Fruit fly (Drosophila melanogaster) whole organism, embryonic: ENCODE data around the gene APC4.
A peak's percentile ranks its signal among the peaks of the same experiment; 100 is the strongest.

ENCODE experiments used
- Aef1 ChIP-seq: fragments of 200-800 bp; sonication (Bioruptor generic); IDR thresholded peaks from 3 replicates; pipeline ENCODE4 v1.3.6; 2022; ENCODE audit warnings: missing biosample characterization, missing genetic modification characterization
- CG1024 ChIP-seq: fragments of 200-800 bp; sonication (Bioruptor generic); IDR thresholded peaks from 2 replicates; pipeline ENCODE4 v1.3.6; 2022; ENCODE audit warnings: missing biosample characterization, missing genetic modification characterization
- CG14441 ChIP-seq: fragments of 200-800 bp; sonication (Bioruptor generic); IDR thresholded peaks from 2 replicates; pipeline ENCODE4 v1.3.6; 2022; ENCODE audit warnings: missing biosample characterization, missing genetic modification characterization
- CG15011 ChIP-seq: fragments of 200-800 bp; sonication (Bioruptor generic); optimal IDR thresholded peaks from 3 replicates; lab custom pipeline; 2018; ENCODE audit warnings: missing biosample characterization, mild to moderate bottlenecking, missing genetic modification characterization
- CG16779 ChIP-seq: fragments of 200-800 bp; sonication (Bioruptor generic); IDR thresholded peaks from 2 replicates; pipeline ENCODE4 v1.3.6; 2022; ENCODE audit warnings: missing biosample characterization, missing genetic modification characterization
- CG16815 ChIP-seq: fragments of 200-800 bp; sonication (Bioruptor generic); optimal IDR thresholded peaks from 3 replicates; lab custom pipeline; 2017; ENCODE audit warnings: missing biosample characterization, mild to moderate bottlenecking, missing genetic modification characterization
- CG18476 ChIP-seq: fragments of 200-800 bp; sonication (Bioruptor generic); optimal IDR thresholded peaks from 2 replicates; lab custom pipeline; 2016; ENCODE audit warnings: missing biosample characterization, mild to moderate bottlenecking, missing genetic modification characterization
- CG30020 ChIP-seq: fragments of 200-800 bp; optimal IDR thresholded peaks from 2 replicates; lab custom pipeline; 2019; ENCODE audit warnings: missing biosample characterization, mild to moderate bottlenecking, missing genetic modification characterization, moderate library complexity
- CG30403 ChIP-seq: fragments of 200-800 bp; sonication (Bioruptor generic); optimal IDR thresholded peaks from 3 replicates; lab custom pipeline; 2016; ENCODE audit warnings: missing biosample characterization, missing genetic modification characterization
- CG34376 ChIP-seq: fragments of 200-800 bp; sonication (Bioruptor generic); optimal IDR thresholded peaks from 2 replicates; lab custom pipeline; 2018; ENCODE audit warnings: missing biosample characterization, mild to moderate bottlenecking, missing genetic modification characterization
- CG4730 ChIP-seq: fragments of 200-800 bp; sonication (Bioruptor generic); IDR thresholded peaks from 2 replicates; pipeline ENCODE4 v1.3.6; 2022; ENCODE audit warnings: missing biosample characterization, missing genetic modification characterization
- CG7372 ChIP-seq: fragments of 200-800 bp; sonication (Bioruptor generic); IDR thresholded peaks from 2 replicates; pipeline ENCODE4 v1.3.6; 2022; ENCODE audit warnings: missing biosample characterization, missing genetic modification characterization
- CG7556 ChIP-seq: fragments of 200-800 bp; sonication (Bioruptor generic); optimal IDR thresholded peaks from 2 replicates; lab custom pipeline; 2017; ENCODE audit warnings: missing biosample characterization, mild to moderate bottlenecking, missing genetic modification characterization
- CG8290 ChIP-seq, 3 experiments: fragments of 200-800 bp; sonication (Bioruptor generic); optimal IDR thresholded peaks; 2 replicates each; lab custom pipeline; 2016 to 2019; ENCODE audit warnings: missing biosample characterization in 3 of 3, missing genetic modification characterization in 3 of 3, mild to moderate bottlenecking in 2 of 3, moderate library complexity in 1 of 3
- D ChIP-seq, 2 experiments: fragments of 200-800 bp in 1 of 2; fragments of >200 bp in 1 of 2; sonication (Bioruptor generic) in 1 of 2; optimal IDR thresholded peaks; 2 replicates in 1 of 2; 3 replicates in 1 of 2; lab custom pipeline; 2017; ENCODE audit warnings: mild to moderate bottlenecking in 1 of 2, missing biosample characterization in 1 of 2, missing genetic modification characterization in 1 of 2, missing genetic modification reagents in 1 of 2
- Dbx ChIP-seq: fragments of 200-800 bp; sonication (Bioruptor generic); IDR thresholded peaks from 3 replicates; pipeline ENCODE4 v1.3.6; 2022; ENCODE audit warnings: missing biosample characterization, missing genetic modification characterization
- Dek ChIP-seq: fragments of 200-800 bp; sonication (Bioruptor generic); optimal IDR thresholded peaks from 3 replicates; lab custom pipeline; 2019; ENCODE audit warnings: missing biosample characterization, mild to moderate bottlenecking, missing genetic modification characterization, moderate library complexity
- Drgx ChIP-seq: fragments of 200-800 bp; sonication (Bioruptor generic); IDR thresholded peaks from 2 replicates; pipeline ENCODE4 v1.3.6; 2022; ENCODE audit warnings: missing biosample characterization, missing genetic modification characterization
- HLH3B ChIP-seq: fragments of 200-800 bp; sonication (Bioruptor generic); IDR thresholded peaks from 2 replicates; pipeline ENCODE4 v1.3.6; 2022; ENCODE audit warnings: missing biosample characterization, missing genetic modification characterization
- Hr51 ChIP-seq, 2 experiments: fragments of 200-800 bp; sonication (Bioruptor generic); optimal IDR thresholded peaks; 2 replicates in 1 of 2; 3 replicates in 1 of 2; lab custom pipeline; 2016 to 2018; ENCODE audit warnings: missing biosample characterization in 2 of 2, missing genetic modification characterization in 2 of 2, mild to moderate bottlenecking in 1 of 2, moderate library complexity in 1 of 2
- Meics ChIP-seq: fragments of 200-800 bp; sonication (Bioruptor generic); optimal IDR thresholded peaks from 2 replicates; lab custom pipeline; 2017; ENCODE audit warnings: missing biosample characterization, mild to moderate bottlenecking, missing genetic modification characterization
- Nf-YB ChIP-seq: fragments of 200-800 bp; sonication (Bioruptor generic); optimal IDR thresholded peaks from 3 replicates; lab custom pipeline; 2019; ENCODE audit warnings: missing biosample characterization, mild to moderate bottlenecking, missing genetic modification characterization, moderate library complexity
- Oli ChIP-seq: fragments of 200-800 bp; sonication (Bioruptor generic); optimal IDR thresholded peaks from 2 replicates; lab custom pipeline; 2018; ENCODE audit warnings: missing biosample characterization, mild to moderate bottlenecking, missing genetic modification characterization, moderate library complexity
- Rx ChIP-seq: fragments of 200-800 bp; sonication (Bioruptor generic); IDR thresholded peaks from 2 replicates; pipeline ENCODE4 v1.3.6; 2022; ENCODE audit warnings: missing biosample characterization, missing genetic modification characterization
- Stat92E ChIP-seq, 3 experiments: fragments of >200 bp in 2 of 3; fragments of 200-800 bp in 1 of 3; sonication (Bioruptor generic) in 1 of 3; optimal IDR thresholded peaks; 2 replicates each; lab custom pipeline; 2017 to 2019; ENCODE audit warnings: missing biosample characterization in 3 of 3, missing genetic modification characterization in 3 of 3, mild to moderate bottlenecking in 1 of 3, moderate library complexity in 1 of 3
- ap ChIP-seq: fragments of 200-800 bp; sonication (Bioruptor generic); IDR thresholded peaks from 2 replicates; pipeline ENCODE4 v1.3.6; 2022; ENCODE audit warnings: missing biosample characterization, missing genetic modification characterization
- bcd ChIP-seq: fragments of 200-800 bp; sonication (Bioruptor generic); optimal IDR thresholded peaks from 2 replicates; lab custom pipeline; 2017; ENCODE audit warnings: missing biosample characterization, mild to moderate bottlenecking, missing genetic modification characterization
- br ChIP-seq: fragments of >200 bp; optimal IDR thresholded peaks from 2 replicates; lab custom pipeline; 2017
- cad ChIP-seq: fragments of >200 bp; optimal IDR thresholded peaks from 2 replicates; lab custom pipeline; 2017; ENCODE audit warnings: missing biosample characterization, missing genetic modification characterization
- chinmo ChIP-seq: fragments of 200-800 bp; sonication (Bioruptor generic); IDR thresholded peaks from 4 replicates; pipeline ENCODE4 v1.3.6; 2022; ENCODE audit warnings: missing biosample characterization, missing genetic modification characterization; ENCODE audit not compliant: partially characterized antibody
- dm ChIP-seq: fragments of 200-800 bp; sonication (Bioruptor generic); optimal IDR thresholded peaks from 3 replicates; lab custom pipeline; 2016; ENCODE audit warnings: missing biosample characterization, missing genetic modification characterization
- dpn ChIP-seq, 2 experiments: fragments of 200-800 bp; sonication (Bioruptor generic); optimal IDR thresholded peaks; 3 replicates each; lab custom pipeline; 2016; ENCODE audit warnings: missing biosample characterization in 2 of 2, missing genetic modification characterization in 2 of 2
- dysf ChIP-seq: fragments of 200-800 bp; sonication (Bioruptor generic); IDR thresholded peaks from 3 replicates; pipeline ENCODE4 v1.3.6; 2022; ENCODE audit warnings: missing biosample characterization, missing genetic modification characterization
- emc ChIP-seq: fragments of 200-800 bp; sonication (Bioruptor generic); optimal IDR thresholded peaks from 2 replicates; lab custom pipeline; 2016; ENCODE audit warnings: missing biosample characterization, missing genetic modification characterization
- exex ChIP-seq: fragments of 200-800 bp; sonication (Bioruptor generic); optimal IDR thresholded peaks from 4 replicates; lab custom pipeline; 2018; ENCODE audit warnings: missing biosample characterization, mild to moderate bottlenecking, missing genetic modification characterization, moderate library complexity
- fd96Cb ChIP-seq: fragments of 200-800 bp; sonication (Bioruptor generic); optimal IDR thresholded peaks from 2 replicates; lab custom pipeline; 2018; ENCODE audit warnings: missing biosample characterization, mild to moderate bottlenecking, missing genetic modification characterization, moderate library complexity
- gem ChIP-seq: fragments of 200-800 bp; sonication (Bioruptor generic); optimal IDR thresholded peaks from 2 replicates; lab custom pipeline; 2019; ENCODE audit warnings: missing biosample characterization, mild to moderate bottlenecking, missing genetic modification characterization, moderate library complexity
- grn ChIP-seq: fragments of 200-800 bp; sonication (Bioruptor generic); optimal IDR thresholded peaks from 3 replicates; lab custom pipeline; 2017; ENCODE audit warnings: missing biosample characterization, missing genetic modification characterization
- jing ChIP-seq: fragments of 200-800 bp; sonication (Bioruptor generic); optimal IDR thresholded peaks from 2 replicates; lab custom pipeline; 2018; ENCODE audit warnings: missing biosample characterization, mild to moderate bottlenecking, missing genetic modification characterization
- kay ChIP-seq: fragments of 200-800 bp; sonication (Bioruptor generic); optimal IDR thresholded peaks from 2 replicates; lab custom pipeline; 2016; ENCODE audit warnings: missing biosample characterization, missing genetic modification characterization
- odd ChIP-seq: fragments of 200-800 bp; sonication (Bioruptor generic); optimal IDR thresholded peaks from 2 replicates; lab custom pipeline; 2017; ENCODE audit warnings: missing biosample characterization, mild to moderate bottlenecking, missing genetic modification characterization
- prd ChIP-seq, 3 experiments: fragments of >200 bp in 2 of 3; fragments of 200-800 bp in 1 of 3; sonication (Bioruptor generic) in 1 of 3; optimal IDR thresholded peaks in 2 of 3; IDR thresholded peaks in 1 of 3; 2 replicates in 2 of 3; 3 replicates in 1 of 3; pipeline versions ENCODE4 v1.3.6 to Lab custom; 2017 to 2022; ENCODE audit warnings: missing biosample characterization in 1 of 3, missing genetic modification characterization in 1 of 3
- pzg ChIP-seq: fragments of 200-800 bp; sonication (Bioruptor generic); optimal IDR thresholded peaks from 3 replicates; lab custom pipeline; 2018; ENCODE audit warnings: missing biosample characterization, mild to moderate bottlenecking, missing genetic modification characterization, moderate library complexity
- schlank ChIP-seq: fragments of 200-800 bp; sonication (Bioruptor generic); optimal IDR thresholded peaks from 2 replicates; lab custom pipeline; 2018; ENCODE audit warnings: missing biosample characterization, mild to moderate bottlenecking, missing genetic modification characterization
- sens ChIP-seq: fragments of 200-800 bp; sonication (Bioruptor generic); peaks from one replicate; lab custom pipeline; 2016; ENCODE audit warnings: missing biosample characterization, missing genetic modification characterization
- sima ChIP-seq: fragments of 200-800 bp; sonication (Bioruptor generic); optimal IDR thresholded peaks from 2 replicates; lab custom pipeline; 2016; ENCODE audit warnings: missing biosample characterization, missing genetic modification characterization
- sisA ChIP-seq: fragments of 200-800 bp; sonication (Bioruptor generic); IDR thresholded peaks from 2 replicates; pipeline ENCODE4 v1.3.6; 2022; ENCODE audit warnings: missing biosample characterization, missing genetic modification characterization
- slp2 ChIP-seq: fragments of 200-800 bp; sonication (Bioruptor generic); optimal IDR thresholded peaks from 2 replicates; lab custom pipeline; 2016; ENCODE audit warnings: missing biosample characterization, missing genetic modification characterization
- yki ChIP-seq: fragments of >200 bp; optimal IDR thresholded peaks from 3 replicates; lab custom pipeline; 2018

The APC4 gene

dm6 chrX:9041789-9042456, 40.8 kb upstream of the APC4 start (continued):
- TF ChIP-seq dm (GFP tag; lab: Kevin White, UChicago) (no peak), dpn (GFP tag; optimal IDR thresholded peaks at IDR 0.05; lab: Kevin White, UChicago) (peak; percentile 28 to 49), odd (peak; percentile 45), Hr51 (GFP tag; optimal IDR thresholded peaks at IDR 0.05; lab: Kevin White, UChicago) (peak in 1 of 2 experiments; percentile 64), exex (no peak), CG14441 (GFP tag; lab: Robert Waterston, UW) (no peak), CG4730 (GFP tag; lab: Robert Waterston, UW) (no peak), CG18476 (peak; percentile 42), sisA (no peak; the same call in 1 of the 2 replicates), HLH3B (0 out of 2 replicates have a peak, but pooled peaks have one; percentile 44), sens (GFP tag; lab: Kevin White, UChicago) (peak; percentile 94), kay (GFP tag; lab: Kevin White, UChicago) (no peak), Dbx (GFP tag; lab: Robert Waterston, UW) (no peak), yki (no peak), dysf (GFP tag; lab: Robert Waterston, UW) (peak; percentile 57; the same call in 2 of the 3 replicates), sima (GFP tag; lab: Kevin White, UChicago) (no peak), CG1024 (GFP tag; lab: Robert Waterston, UW) (no peak), Oli (tag; lab: Kevin White, UChicago) (peak; percentile 73), CG7556 (peak; percentile 72), schlank (tag; lab: Kevin White, UChicago) (no peak), grn (GFP tag; lab: Kevin White, UChicago) (no peak), CG30403 (peak; percentile 68), CG16815 (GFP tag; lab: Kevin White, UChicago) (peak; percentile 62), CG34376 (GFP tag; lab: Kevin White, UChicago) (no peak), D (optimal IDR thresholded peaks at IDR 0.05; lab: Kevin White, UChicago) (no peak), D (GFP tag; optimal IDR thresholded peaks at IDR 0.05; lab: Kevin White, UChicago) (peak; percentile 58), chinmo (GFP tag; lab: Robert Waterston, UW) (no peak; the same call in 3 of the 4 replicates), CG16779 (GFP tag; lab: Robert Waterston, UW) (no peak), Dek (no peak), CG8290 (GFP tag; optimal IDR thresholded peaks at IDR 0.05; lab: Kevin White, UChicago) (no peak), CG8290 (tag; optimal IDR thresholded peaks at IDR 0.05; lab: Kevin White, UChicago) (peak in 1 of 2 experiments; percentile 2), CG15011 (no peak), Drgx (peak; percentile 33), cad (GFP tag; lab: Kevin White, UChicago) (no peak), CG30020 (no peak), emc (no peak), br (lab: Kevin White, UChicago) (no peak), Aef1 (GFP tag; lab: Robert Waterston, UW) (no peak), Stat92E (GFP tag; optimal IDR thresholded peaks at IDR 0.05; lab: Kevin White, UChicago) (no peak), Nf-YB (peak; percentile 40), ap (no peak), bcd (GFP tag; lab: Kevin White, UChicago) (peak; percentile 46), Rx (GFP tag; lab: Robert Waterston, UW) (0 out of 2 replicates have a peak, but pooled peaks have one; percentile 19), Meics (GFP tag; lab: Kevin White, UChicago) (peak; percentile 4), pzg (no peak), fd96Cb (tag; lab: Kevin White, UChicago) (peak; percentile 49), CG7372 (GFP tag; lab: Robert Waterston, UW) (peak; percentile 37; the same call in 1 of the 2 replicates), prd (optimal IDR thresholded peaks at IDR 0.05; lab: Kevin White, UChicago) (no peak), prd (GFP tag; IDR thresholded peaks at IDR 0.05; lab: Robert Waterston, UW) (peak; percentile 68; the same call in 2 of the 3 replicates), jing (GFP tag; lab: Kevin White, UChicago) (peak; percentile 9), gem (tag; lab: Kevin White, UChicago) (peak; percentile 72), slp2 (GFP tag; lab: Kevin White, UChicago) (peak; percentile 50)
